Worm (Caenorhabditis elegans) whole organism, young adult: ENCODE measurements around the gene M02H5.8.

Source experiments
- B0035.1 ChIP-seq: sonication (generic microtip); optimal IDR thresholded peaks from 2 replicates; lab custom pipeline; 2016; ENCODE audit warnings: missing genetic modification characterization, mild to moderate bottlenecking, missing compliant biosample characterization, missing genotype, missing genetic modification reagents
- F10E7.11 ChIP-seq: sonication (generic microtip); optimal IDR thresholded peaks from 2 replicates; lab custom pipeline; 2017; ENCODE audit warnings: mild to moderate bottlenecking, missing genetic modification characterization, moderate library complexity, missing compliant biosample characterization
- dpl-1 ChIP-seq: fragments of 150-350 bp; optimal IDR thresholded peaks from 2 replicates; lab custom pipeline; 2014; ENCODE audit warnings: missing biosample characterization, missing genetic modification reagents, missing genetic modification characterization
- rec-8 ChIP-seq, 2 experiments: sonication (generic microtip); optimal IDR thresholded peaks; 2 replicates each; lab custom pipeline; 2016; ENCODE audit warnings: mild to moderate bottlenecking in 2 of 2, missing genetic modification characterization in 2 of 2, missing genetic modification reagents in 2 of 2, missing genotype in 2 of 2, missing biosample characterization in 1 of 2, missing compliant biosample characterization in 1 of 2, moderate library complexity in 1 of 2
- repo-1 ChIP-seq: sonication (generic microtip); optimal IDR thresholded peaks from 2 replicates; lab custom pipeline; 2017; ENCODE audit warnings: mild to moderate bottlenecking, missing genetic modification characterization, missing compliant biosample characterization
- tbx-9 ChIP-seq: sonication (generic microtip); optimal IDR thresholded peaks from 2 replicates; lab custom pipeline; 2016; ENCODE audit warnings: borderline replicate concordance, missing genetic modification characterization, inconsistent platforms, missing compliant biosample characterization

DNA sequence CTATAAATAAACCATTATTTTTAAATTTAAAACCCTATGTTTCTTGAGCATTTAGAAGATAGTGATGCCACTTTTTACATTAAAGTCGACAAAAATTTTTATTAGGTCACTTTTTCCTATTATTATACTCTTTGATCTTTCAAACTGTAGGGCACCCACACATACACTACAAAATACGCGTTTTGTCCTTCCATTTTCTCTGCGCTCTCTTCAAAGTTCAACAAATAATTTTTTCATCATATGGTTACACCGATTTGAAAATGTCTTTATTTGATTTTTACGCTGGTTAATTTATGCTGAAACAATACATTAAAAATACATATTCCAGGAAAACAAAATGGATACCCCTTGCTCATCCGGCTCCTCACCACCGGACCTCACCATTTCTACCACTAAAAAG, 12.5 kb downstream of the M02H5.8 start, which contains the start of gene nhr-202:
- TF ChIP-seq F10E7.11 (tag; lab: Kevin White, UChicago): no peak
- no peak for TF ChIP-seq B0035.1 (tag; lab: Kevin White, UChicago)
- TF ChIP-seq dpl-1 (GFP tag; lab: Kevin White, UChicago): no peak
- TF ChIP-seq repo-1 (tag; lab: Kevin White, UChicago): no peak
- no peak for TF ChIP-seq rec-8 (tag; optimal IDR thresholded peaks at IDR 0.05; lab: Kevin White, UChicago)
- no peak for TF ChIP-seq tbx-9 (tag; lab: Kevin White, UChicago)
